Worm (Caenorhabditis elegans) whole organism, young adult: ENCODE measurements around the gene C02D5.2.

ENCODE experiments used
- D2030.7 ChIP-seq: fragments of 200-800 bp; sonication (Bioruptor generic); IDR thresholded peaks from 2 replicates; pipeline ENCODE4 v1.3.6; 2022; ENCODE audit warnings: missing genetic modification reagents, missing genetic modification characterization, missing compliant biosample characterization
- F10E7.11 ChIP-seq: sonication (generic microtip); optimal IDR thresholded peaks from 2 replicates; lab custom pipeline; 2017; ENCODE audit warnings: mild to moderate bottlenecking, missing genetic modification characterization, moderate library complexity, missing compliant biosample characterization
- F23B12.7 ChIP-seq: sonication (generic microtip); optimal IDR thresholded peaks from 2 replicates; lab custom pipeline; 2017; ENCODE audit warnings: missing genetic modification characterization, mild to moderate bottlenecking, missing compliant biosample characterization, antibody characterized with exemption, moderate library complexity; ENCODE audit not compliant: insufficient read depth
- K11D2.4 ChIP-seq: fragments of 200-800 bp; sonication (Bioruptor generic); IDR thresholded peaks from 2 replicates; pipeline ENCODE4 v1.3.6; 2022; ENCODE audit warnings: missing genetic modification reagents, missing genetic modification characterization, missing compliant biosample characterization
- Y95B8A.8 ChIP-seq: fragments of 200-800 bp; sonication (Bioruptor generic); IDR thresholded peaks from 2 replicates; pipeline ENCODE4 v1.3.6; 2022; ENCODE audit warnings: missing genetic modification reagents, missing genetic modification characterization, missing compliant biosample characterization
- akir-1 ChIP-seq: fragments of 200-800 bp; sonication (Bioruptor generic); optimal IDR thresholded peaks from 2 replicates; lab custom pipeline; 2018; ENCODE audit warnings: mild to moderate bottlenecking, missing genetic modification characterization, moderate library complexity, missing compliant biosample characterization
- aptf-3 ChIP-seq: fragments of 200-800 bp; sonication (Bioruptor generic); IDR thresholded peaks from 2 replicates; pipeline ENCODE4 v1.3.6; 2022; ENCODE audit warnings: missing genetic modification characterization, missing compliant biosample characterization
- attf-5 ChIP-seq: fragments of 200-800 bp; sonication (Bioruptor generic); optimal IDR thresholded peaks from 2 replicates; lab custom pipeline; 2018; ENCODE audit warnings: mild to moderate bottlenecking, missing genetic modification characterization, missing compliant biosample characterization
- cebp-2 ChIP-seq: fragments of 200-800 bp; sonication (Bioruptor generic); IDR thresholded peaks from 2 replicates; pipeline ENCODE4 v1.3.6; 2022; ENCODE audit warnings: missing genetic modification characterization, missing compliant biosample characterization
- ceh-27 ChIP-seq: fragments of 200-800 bp; sonication (Bioruptor generic); optimal IDR thresholded peaks from 2 replicates; lab custom pipeline; 2018; ENCODE audit warnings: mild to moderate bottlenecking, missing genetic modification characterization, moderate library complexity, missing compliant biosample characterization
- ceh-58 ChIP-seq: fragments of 200-800 bp; sonication (Bioruptor generic); IDR thresholded peaks from 2 replicates; pipeline ENCODE4 v1.3.6; 2022; ENCODE audit warnings: missing genetic modification characterization, missing compliant biosample characterization
- die-1 ChIP-seq: sonication (generic microtip); optimal IDR thresholded peaks from 2 replicates; lab custom pipeline; 2016; ENCODE audit warnings: missing genotype, mild to moderate bottlenecking, missing genetic modification characterization, missing compliant biosample characterization
- dox-1 ChIP-seq: fragments of 200-800 bp; sonication (Bioruptor generic); IDR thresholded peaks from 2 replicates; pipeline ENCODE4 v1.3.6; 2022; ENCODE audit warnings: missing genetic modification reagents, missing genetic modification characterization, missing compliant biosample characterization
- dpl-1 ChIP-seq: fragments of 150-350 bp; optimal IDR thresholded peaks from 2 replicates; lab custom pipeline; 2014; ENCODE audit warnings: missing biosample characterization, missing genetic modification reagents, missing genetic modification characterization
- efl-1 ChIP-seq: fragments of 150-350 bp; optimal IDR thresholded peaks from 2 replicates; lab custom pipeline; 2014; ENCODE audit warnings: missing biosample characterization, missing genetic modification reagents, missing genetic modification characterization
- egrh-3 ChIP-seq: fragments of 200-800 bp; sonication (Bioruptor generic); IDR thresholded peaks from 2 replicates; pipeline ENCODE4 v1.3.6; 2022; ENCODE audit warnings: missing genetic modification reagents, missing genetic modification characterization, missing compliant biosample characterization
- ets-4 ChIP-seq: fragments of 200-800 bp; sonication (Bioruptor generic); optimal IDR thresholded peaks from 2 replicates; lab custom pipeline; 2018; ENCODE audit warnings: mild to moderate bottlenecking, missing genetic modification characterization, missing compliant biosample characterization
- hlh-26 ChIP-seq: fragments of 200-800 bp; sonication (Bioruptor generic); conservative IDR thresholded peaks from 2 replicates; pipeline ENCODE4 v1.3.6; 2022; ENCODE audit warnings: missing genetic modification reagents, missing genetic modification characterization, missing compliant biosample characterization
- let-607 ChIP-seq, 2 experiments: fragments of 200-800 bp in 1 of 2; sonication (Bioruptor generic) in 1 of 2; sonication (generic microtip) in 1 of 2; optimal IDR thresholded peaks; 2 replicates each; lab custom pipeline; 2016 to 2018; ENCODE audit warnings: mild to moderate bottlenecking in 2 of 2, missing compliant biosample characterization in 2 of 2, missing genetic modification characterization in 2 of 2, moderate library complexity in 2 of 2, missing genotype in 1 of 2
- madf-8 ChIP-seq: fragments of 200-800 bp; sonication (Bioruptor generic); conservative IDR thresholded peaks from 2 replicates; pipeline ENCODE4 v1.3.6; 2022; ENCODE audit warnings: missing genetic modification reagents, missing genetic modification characterization, missing compliant biosample characterization
- nfyb-1 ChIP-seq: fragments of 200-800 bp; sonication (Bioruptor generic); IDR thresholded peaks from 2 replicates; pipeline ENCODE4 v1.3.6; 2022; ENCODE audit warnings: missing genetic modification reagents, missing genetic modification characterization, missing compliant biosample characterization
- nhr-120 ChIP-seq: fragments of 200-800 bp; sonication (Bioruptor generic); IDR thresholded peaks from 2 replicates; pipeline ENCODE4 v1.3.6; 2022; ENCODE audit warnings: missing genetic modification characterization, missing compliant biosample characterization
- pbrm-1 ChIP-seq: fragments of 200-800 bp; sonication (Bioruptor generic); IDR thresholded peaks from 2 replicates; pipeline ENCODE4 v1.3.6; 2022; ENCODE audit warnings: missing genetic modification reagents, missing genetic modification characterization, missing compliant biosample characterization
- rpc-1 ChIP-seq, 2 experiments: fragments of 150-350 bp in 1 of 2; sonication (generic microtip) in 1 of 2; optimal IDR thresholded peaks; 2 replicates each; lab custom pipeline; 2014 to 2018; ENCODE audit warnings: missing biosample characterization in 1 of 2, missing genetic modification characterization in 1 of 2, missing genetic modification reagents in 1 of 2, missing genotype in 1 of 2
- sea-2 ChIP-seq: fragments of 200-800 bp; sonication (Bioruptor generic); IDR thresholded peaks from 2 replicates; pipeline ENCODE4 v1.3.6; 2022; ENCODE audit warnings: missing genetic modification characterization, missing compliant biosample characterization
- snpc-3.4 ChIP-seq: sonication (generic microtip); optimal IDR thresholded peaks from 2 replicates; lab custom pipeline; 2017; ENCODE audit warnings: missing genetic modification characterization, mild to moderate bottlenecking, missing compliant biosample characterization, antibody characterized with exemption, moderate library complexity, missing genotype, missing genetic modification reagents
- sptf-2 ChIP-seq: fragments of 200-800 bp; sonication (Bioruptor generic); optimal IDR thresholded peaks from 2 replicates; lab custom pipeline; 2018; ENCODE audit warnings: mild to moderate bottlenecking, missing genetic modification characterization, missing compliant biosample characterization
- ztf-22 ChIP-seq: fragments of 200-800 bp; sonication (Bioruptor generic); optimal IDR thresholded peaks from 2 replicates; lab custom pipeline; 2018; ENCODE audit warnings: mild to moderate bottlenecking, missing genetic modification characterization, moderate library complexity, missing compliant biosample characterization
- ztf-26 ChIP-seq: sonication (generic microtip); optimal IDR thresholded peaks from 2 replicates; lab custom pipeline; 2017; ENCODE audit warnings: missing genetic modification characterization, missing compliant biosample characterization
- ztf-28 ChIP-seq: fragments of 200-800 bp; sonication (Bioruptor generic); IDR thresholded peaks from 2 replicates; pipeline ENCODE4 v1.3.6; 2022; ENCODE audit warnings: missing genetic modification reagents, missing genetic modification characterization, missing compliant biosample characterization
- ztf-6 ChIP-seq: fragments of 200-800 bp; sonication (Bioruptor generic); IDR thresholded peaks from 2 replicates; pipeline ENCODE4 v1.3.6; 2022; ENCODE audit warnings: missing genetic modification reagents, missing genetic modification characterization, missing compliant biosample characterization

Gene C02D5.2

DNA sequence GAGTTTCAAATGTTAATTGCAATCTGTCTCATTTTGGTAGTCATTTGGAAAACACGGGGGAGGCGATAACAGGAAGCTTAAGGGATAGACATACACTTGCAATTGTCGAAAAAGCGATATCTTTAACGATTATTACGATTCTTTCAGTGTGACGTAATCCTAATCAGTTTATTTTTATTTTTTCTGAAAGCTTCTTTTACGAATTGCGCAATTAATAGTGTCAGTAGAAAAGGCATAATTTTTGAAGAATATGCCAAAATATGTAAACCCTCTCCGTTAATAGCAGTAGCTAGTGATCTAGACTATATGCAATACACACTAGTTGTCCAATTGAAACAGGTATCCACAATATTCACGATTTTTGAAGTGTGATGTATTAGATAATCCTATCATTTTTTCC, 3.3 kb downstream of the C02D5.2 start:
- TF ChIP-seq ets-4 (GFP tag; lab: Kevin White, UChicago) (no peak), ceh-58 (GFP tag; lab: Robert Waterston, UW) (no peak), cebp-2 (no peak)

DNA sequence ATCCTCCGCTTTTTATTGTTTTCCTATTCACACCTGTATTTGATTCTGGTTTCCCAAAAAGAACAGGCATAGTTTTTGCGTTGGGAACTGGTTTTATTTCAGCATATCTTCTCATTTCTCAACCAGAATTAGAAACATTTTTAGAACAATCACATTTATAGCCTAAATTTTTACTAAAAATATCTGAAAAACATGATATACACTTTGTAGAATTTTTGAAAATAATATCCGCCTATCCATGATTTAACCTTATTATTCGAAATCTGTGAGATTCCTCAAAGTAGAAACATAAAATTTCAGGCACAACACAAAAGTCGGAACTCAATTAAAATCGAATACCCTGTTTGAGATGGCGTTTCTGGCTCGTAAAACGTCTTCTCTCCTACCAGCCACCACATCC, 3.7 kb downstream of the C02D5.2 start, which contains the start of gene acdh-6:
TSS of gene acdh-6 (plus strand) at position 301 of the 400 bp plus-strand sequence.
- TF ChIP-seq nfyb-1 (GFP tag; lab: Robert Waterston, UW): no peak
- TF ChIP-seq akir-1: no peak
- no peak for TF ChIP-seq let-607 (tag; optimal IDR thresholded peaks at IDR 0.05; lab: Kevin White, UChicago)
- TF ChIP-seq ets-4 (GFP tag; lab: Kevin White, UChicago): no peak
- TF ChIP-seq efl-1 (GFP tag; lab: Kevin White, UChicago): no peak
- no peak for TF ChIP-seq madf-8 (GFP tag; lab: Robert Waterston, UW)
- TF ChIP-seq ztf-26 (tag; lab: Kevin White, UChicago): no peak
- TF ChIP-seq attf-5: no peak
- TF ChIP-seq ztf-6 (GFP tag; lab: Robert Waterston, UW): no peak
- TF ChIP-seq nhr-120 (GFP tag; lab: Robert Waterston, UW): no peak

DNA sequence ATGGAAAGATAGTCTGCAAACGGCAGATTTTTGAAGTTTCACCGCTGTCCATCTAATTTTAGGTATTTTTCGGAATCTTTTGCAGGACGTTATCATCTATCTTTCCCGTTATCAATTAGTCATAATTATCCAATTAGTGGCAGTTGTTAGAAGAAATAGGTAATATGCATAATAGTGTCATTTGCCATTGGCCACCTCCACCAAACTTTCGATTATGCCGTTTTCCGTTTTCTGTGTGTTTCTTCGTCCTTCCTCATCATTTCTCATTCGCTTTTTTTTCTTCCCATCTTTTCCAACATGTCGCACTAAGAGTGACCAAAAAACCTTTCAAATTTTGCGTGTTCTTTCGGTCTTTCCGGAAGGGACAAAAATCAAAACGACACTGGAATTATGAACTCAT, 7.2 kb downstream of the C02D5.2 start:
- no peak for TF ChIP-seq dpl-1 (GFP tag; lab: Kevin White, UChicago)
- TF ChIP-seq D2030.7: no peak
- no peak for TF ChIP-seq rpc-1 (optimal IDR thresholded peaks at IDR 0.05; lab: Kevin White, UChicago)
- TF ChIP-seq rpc-1 (tag; optimal IDR thresholded peaks at IDR 0.05; lab: Kevin White, UChicago): no peak
- TF ChIP-seq sea-2: no peak
- TF ChIP-seq ztf-28: no peak
- no peak for TF ChIP-seq ceh-27 (GFP tag; lab: Kevin White, UChicago)
- TF ChIP-seq Y95B8A.8 (GFP tag; lab: Robert Waterston, UW): no peak
- TF ChIP-seq snpc-3.4: no peak
- TF ChIP-seq F10E7.11 (tag; lab: Kevin White, UChicago): no peak
- TF ChIP-seq hlh-26: no peak

DNA sequence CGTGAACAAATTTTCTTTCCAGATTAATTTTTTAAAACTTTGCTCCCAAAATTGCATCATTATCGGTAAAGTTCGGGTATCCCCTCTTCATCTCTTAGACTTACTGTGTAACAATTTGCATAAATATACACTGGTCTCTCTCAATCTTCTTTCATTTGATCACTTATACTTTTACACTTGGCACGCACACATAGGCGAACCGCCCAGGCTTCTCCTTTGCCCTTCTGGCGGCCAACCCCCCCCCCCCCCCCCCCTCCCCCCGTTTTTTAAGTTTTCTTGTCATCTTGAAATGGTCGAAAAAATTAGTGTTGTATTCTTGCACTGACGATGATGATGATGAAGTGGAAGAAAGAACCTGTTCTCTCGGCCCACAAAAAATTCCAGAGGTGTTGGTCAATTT, 13.2 kb downstream of the C02D5.2 start:
- TF ChIP-seq ztf-22 (no peak), egrh-3 (GFP tag; lab: Robert Waterston, UW) (peak; percentile 72; the same call in 1 of the 2 replicates)

DNA sequence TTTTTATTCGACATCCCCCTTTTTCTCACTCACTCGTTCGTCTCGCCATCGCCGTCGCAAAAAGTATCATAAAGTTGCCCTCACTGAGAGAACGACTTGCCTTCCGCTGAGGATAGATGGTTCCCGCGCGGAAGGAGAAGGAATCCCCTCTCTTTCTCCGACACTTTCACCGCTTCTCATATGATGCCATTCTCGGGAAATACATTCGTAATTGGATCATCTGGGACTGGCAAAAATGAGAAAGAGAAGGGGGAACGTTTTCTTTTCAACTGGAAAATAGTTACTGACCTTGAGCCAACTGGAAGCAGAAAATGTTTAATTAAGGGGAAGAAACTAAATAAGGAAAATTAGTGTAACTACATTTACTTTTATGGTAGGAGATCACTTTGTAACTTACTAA, 14.7 kb downstream of the C02D5.2 start:
- TF ChIP-seq nfyb-1 (GFP tag; lab: Robert Waterston, UW): no peak
- no peak for TF ChIP-seq K11D2.4 (GFP tag; lab: Robert Waterston, UW)
- TF ChIP-seq F10E7.11 (tag; lab: Kevin White, UChicago): no peak
- no peak for TF ChIP-seq dox-1 (GFP tag; lab: Robert Waterston, UW)
- no peak for TF ChIP-seq aptf-3 (GFP tag; lab: Robert Waterston, UW)
- no peak for TF ChIP-seq sptf-2 (GFP tag; lab: Kevin White, UChicago)
- TF ChIP-seq die-1: no peak
- TF ChIP-seq F23B12.7 (tag; lab: Kevin White, UChicago): no peak
- no peak for TF ChIP-seq madf-8 (GFP tag; lab: Robert Waterston, UW)
- TF ChIP-seq nhr-120 (GFP tag; lab: Robert Waterston, UW): no peak
- no peak for TF ChIP-seq pbrm-1 (GFP tag; lab: Robert Waterston, UW)
- TF ChIP-seq, all 124 proteins: peak for 0
